Fruit fly (Drosophila melanogaster): ENCODE measurements around the gene robo2.

Gene robo2

dm6 chr2L:1422725-1423124, 2.5 kb upstream of the robo2 start:
- peak; percentile 52 for TF ChIP-seq trh (GFP tag; optimal IDR thresholded peaks at IDR 0.05)
- TF ChIP-seq luna (GFP tag; optimal IDR thresholded peaks at IDR 0.05): peak; percentile 9
- TF ChIP-seq CG9817 (tag; optimal IDR thresholded peaks at IDR 0.05): peak; percentile 41
- TF ChIP-seq nom (GFP tag; optimal IDR thresholded peaks at IDR 0.05): no peak
- peak; percentile 80 for TF ChIP-seq her (GFP tag; optimal IDR thresholded peaks at IDR 0.05)
- peak; percentile 98 for TF ChIP-seq Med (GFP tag)
- peak; percentile 63; the same call in 1 of the 3 replicates for TF ChIP-seq sr (GFP tag; IDR thresholded peaks at IDR 0.05)
- TF ChIP-seq bab2 (GFP tag; optimal IDR thresholded peaks at IDR 0.05): peak; percentile 93
- TF ChIP-seq CG4617 (GFP tag; optimal IDR thresholded peaks at IDR 0.05; ENCODE audit: borderline replicate concordance): peak; percentile 66
- peak; percentile 61 for TF ChIP-seq stc (GFP tag; IDR thresholded peaks at IDR 0.05)
- peak; percentile 82 for TF ChIP-seq Mad (GFP tag; optimal IDR thresholded peaks at IDR 0.05)
- no peak for TF ChIP-seq C15 (GFP tag; IDR thresholded peaks at IDR 0.05)
- peak; percentile 48 for TF ChIP-seq Ets97D (GFP tag; optimal IDR thresholded peaks at IDR 0.05)
- peak; percentile 60 for TF ChIP-seq H2.0 (GFP tag; IDR thresholded peaks at IDR 0.05)
- TF ChIP-seq CG15011 (GFP tag; optimal IDR thresholded peaks at IDR 0.05): peak; percentile 37
- no peak for TF ChIP-seq mld (GFP tag; IDR thresholded peaks at IDR 0.05; ENCODE audit: partially characterized antibody)
- peak; percentile 90 for TF ChIP-seq CG4424 (GFP tag; optimal IDR thresholded peaks at IDR 0.05)
- TF ChIP-seq CG3163 (GFP tag; optimal IDR thresholded peaks at IDR 0.05): peak; percentile 55
- no peak for TF ChIP-seq CrebB (tag; optimal IDR thresholded peaks at IDR 0.05)
- TF ChIP-seq CG4282 (GFP tag; optimal IDR thresholded peaks at IDR 0.05): peak; percentile 67
- peak; percentile 63 for TF ChIP-seq Sry-δ (GFP tag; optimal IDR thresholded peaks at IDR 0.05)
- TF ChIP-seq shn (GFP tag; optimal IDR thresholded peaks at IDR 0.05): peak; percentile 64
- TF ChIP-seq pho (GFP tag; optimal IDR thresholded peaks at IDR 0.05): peak; percentile 31
- peak; percentile 66 for TF ChIP-seq CG9609 (GFP tag; optimal IDR thresholded peaks at IDR 0.05)
- TF ChIP-seq CG15479 (GFP tag; optimal IDR thresholded peaks at IDR 0.05): no peak
- peak; percentile 83 for TF ChIP-seq CG7839 (tag; optimal IDR thresholded peaks at IDR 0.05)
- peak; percentile 82 for TF ChIP-seq Sox102F (GFP tag; optimal IDR thresholded peaks at IDR 0.05)
- TF ChIP-seq CG11093 (GFP tag; IDR thresholded peaks at IDR 0.05): 0 out of 3 replicates have a peak, but pooled peaks have one; percentile 36
- TF ChIP-seq CG3065 (GFP tag; optimal IDR thresholded peaks at IDR 0.05): peak; percentile 83
- peak; percentile 91 for TF ChIP-seq unpg (GFP tag; optimal IDR thresholded peaks at IDR 0.05)
- no peak for TF ChIP-seq gfzf (GFP tag; optimal IDR thresholded peaks at IDR 0.05)
- no peak for TF ChIP-seq insv (GFP tag; optimal IDR thresholded peaks at IDR 0.05)
- no peak for TF ChIP-seq inv (GFP tag; IDR thresholded peaks at IDR 0.05; ENCODE audit: partially characterized antibody)
- TF ChIP-seq Sin3A (optimal IDR thresholded peaks at IDR 0.05): no peak
- peak; percentile 59 for TF ChIP-seq Usf (GFP tag; optimal IDR thresholded peaks at IDR 0.05)
- TF ChIP-seq dati (GFP tag; IDR thresholded peaks at IDR 0.05): peak; percentile 33; the same call in 1 of the 2 replicates
- peak; percentile 69 for TF ChIP-seq CG10959 (GFP tag; IDR thresholded peaks at IDR 0.05)
- peak; percentile 56 for TF ChIP-seq Lhr (GFP tag; optimal IDR thresholded peaks at IDR 0.05)
- TF ChIP-seq CoRest (tag; optimal IDR thresholded peaks at IDR 0.05): peak; percentile 75
- TF ChIP-seq Dp (GFP tag; optimal IDR thresholded peaks at IDR 0.05): no peak
- no peak for TF ChIP-seq tll (GFP tag; optimal IDR thresholded peaks at IDR 0.05)
- no peak for TF ChIP-seq D (optimal IDR thresholded peaks at IDR 0.05)
- TF ChIP-seq D (GFP tag; optimal IDR thresholded peaks at IDR 0.05): peak; percentile 74
- peak; percentile 59 for TF ChIP-seq eyg (GFP tag; optimal IDR thresholded peaks at IDR 0.05)
- peak; percentile 69; the same call in 1 of the 2 replicates for TF ChIP-seq ara (GFP tag; IDR thresholded peaks at IDR 0.05)
- no peak for TF ChIP-seq Doc3 (GFP tag; IDR thresholded peaks at IDR 0.05; ENCODE audit: partially characterized antibody)
- TF ChIP-seq cad (GFP tag; optimal IDR thresholded peaks at IDR 0.05): no peak
- TF ChIP-seq Dref (GFP tag; IDR thresholded peaks at IDR 0.05): no peak
- peak; percentile 64 for TF ChIP-seq crc (GFP tag; optimal IDR thresholded peaks at IDR 0.05)
- TF ChIP-seq az2 (GFP tag; optimal IDR thresholded peaks at IDR 0.05): peak; percentile 89
- peak; percentile 48 for TF ChIP-seq Aef1 (GFP tag; IDR thresholded peaks at IDR 0.05)
- TF ChIP-seq CG31388 (GFP tag; optimal IDR thresholded peaks at IDR 0.05): peak; percentile 51
